Worm (Caenorhabditis elegans) whole organism, L1 larva: ENCODE results near the gene Y69A2AR.31.

Experiments used
- C16A3.4 ChIP-seq: fragments of 150-350 bp; optimal IDR thresholded peaks from 2 replicates; lab custom pipeline; 2014; ENCODE audit warnings: missing biosample characterization, missing genetic modification characterization
- Y116A8C.19 ChIP-seq: sonication (generic microtip); optimal IDR thresholded peaks from 2 replicates; lab custom pipeline; 2016; ENCODE audit warnings: missing compliant biosample characterization, missing genetic modification characterization, borderline replicate concordance
- aly-2 ChIP-seq: fragments of 150-350 bp; optimal IDR thresholded peaks from 2 replicates; lab custom pipeline; 2014; ENCODE audit warnings: missing biosample characterization, missing genetic modification characterization
- ceh-63 ChIP-seq: fragments of 200-800 bp; sonication (Bioruptor generic); optimal IDR thresholded peaks from 2 replicates; lab custom pipeline; 2018; ENCODE audit warnings: mild to moderate bottlenecking, missing genetic modification characterization, missing compliant biosample characterization
- ceh-82 ChIP-seq, 3 experiments: fragments of 150-350 bp in 1 of 3; sonication (generic microtip) in 2 of 3; optimal IDR thresholded peaks; 2 replicates each; lab custom pipeline; 2014 to 2017; ENCODE audit warnings: missing biosample characterization in 3 of 3, missing genetic modification characterization in 3 of 3
- dpl-1 ChIP-seq, 3 experiments: fragments of 150-350 bp in 2 of 3; sonication (generic microtip) in 1 of 3; optimal IDR thresholded peaks; 2 replicates each; lab custom pipeline; 2014 to 2017; ENCODE audit warnings: missing biosample characterization in 3 of 3, missing genetic modification characterization in 3 of 3, missing genetic modification reagents in 3 of 3
- efl-1 ChIP-seq, 4 experiments: fragments of 150-350 bp; optimal IDR thresholded peaks in 3 of 4; peaks in 1 of 4; 1 replicate in 1 of 4; 2 replicates in 3 of 4; lab custom pipeline; 2014; ENCODE audit warnings: missing biosample characterization in 2 of 4, missing genetic modification characterization in 2 of 4, missing genetic modification reagents in 2 of 4
- efl-3 ChIP-seq: fragments of 200-800 bp; sonication (Bioruptor generic); optimal IDR thresholded peaks from 2 replicates; lab custom pipeline; 2018; ENCODE audit warnings: mild to moderate bottlenecking, missing genetic modification characterization, missing compliant biosample characterization
- ets-5 ChIP-seq: fragments of 200-800 bp; sonication (Bioruptor generic); IDR thresholded peaks from 2 replicates; pipeline ENCODE4 v1.3.6; 2022; ENCODE audit warnings: missing genetic modification characterization, missing compliant biosample characterization
- fkh-10 ChIP-seq: sonication (generic microtip); optimal IDR thresholded peaks from 2 replicates; lab custom pipeline; 2017; ENCODE audit warnings: missing biosample characterization, missing genetic modification reagents, missing genetic modification characterization
- grh-1 ChIP-seq: fragments of 200-800 bp; sonication (Bioruptor generic); IDR thresholded peaks from 2 replicates; pipeline ENCODE4 v1.3.6; 2022; ENCODE audit warnings: missing genetic modification reagents, missing genetic modification characterization, missing compliant biosample characterization
- hlh-17 ChIP-seq: fragments of 200-800 bp; sonication (Bioruptor generic); optimal IDR thresholded peaks from 2 replicates; lab custom pipeline; 2018; ENCODE audit warnings: missing genetic modification characterization, mild to moderate bottlenecking, missing compliant biosample characterization, moderate library complexity, borderline replicate concordance
- irx-1 ChIP-seq: sonication (generic microtip); optimal IDR thresholded peaks from 2 replicates; lab custom pipeline; 2016; ENCODE audit warnings: missing genetic modification characterization, missing compliant biosample characterization
- isw-1 ChIP-seq: fragments of 200-800 bp; sonication (Bioruptor generic); IDR thresholded peaks from 2 replicates; pipeline ENCODE4 v1.3.6; 2022; ENCODE audit warnings: missing genetic modification characterization, missing compliant biosample characterization
- lin-13 ChIP-seq: fragments of 150-350 bp; optimal IDR thresholded peaks from 2 replicates; lab custom pipeline; 2014; ENCODE audit warnings: missing biosample characterization, missing genetic modification reagents, missing genetic modification characterization
- lin-14 ChIP-seq: fragments of 200-800 bp; sonication (Bioruptor generic); optimal IDR thresholded peaks from 2 replicates; lab custom pipeline; 2018; ENCODE audit warnings: mild to moderate bottlenecking, missing genetic modification characterization, moderate library complexity, missing compliant biosample characterization
- lin-15B ChIP-seq: fragments of 150-350 bp; sonication (generic microtip); optimal IDR thresholded peaks from 3 replicates; lab custom pipeline; 2014; ENCODE audit warnings: missing biosample characterization, missing genetic modification characterization
- lin-35 ChIP-seq, 2 experiments: fragments of 150-350 bp; optimal IDR thresholded peaks; 2 replicates each; lab custom pipeline; 2014; ENCODE audit warnings: missing biosample characterization in 2 of 2, missing genetic modification characterization in 2 of 2, missing genetic modification reagents in 2 of 2
- nhr-11 ChIP-seq: fragments of 150-350 bp; optimal IDR thresholded peaks from 2 replicates; lab custom pipeline; 2014; ENCODE audit warnings: missing biosample characterization, missing genetic modification characterization
- nhr-19 ChIP-seq: fragments of 200-800 bp; sonication (Bioruptor generic); conservative IDR thresholded peaks from 2 replicates; pipeline ENCODE4 v1.3.6; 2022; ENCODE audit warnings: missing genetic modification characterization, missing compliant biosample characterization
- nhr-20 ChIP-seq: sonication (generic microtip); optimal IDR thresholded peaks from 2 replicates; lab custom pipeline; 2016; ENCODE audit warnings: mild to moderate bottlenecking, missing genetic modification characterization, missing compliant biosample characterization
- nhr-237 ChIP-seq: fragments of 150-350 bp; optimal IDR thresholded peaks from 2 replicates; lab custom pipeline; 2014; ENCODE audit warnings: missing biosample characterization, missing genetic modification characterization
- nhr-28 ChIP-seq: fragments of 150-350 bp; optimal IDR thresholded peaks from 2 replicates; lab custom pipeline; 2014; ENCODE audit warnings: missing biosample characterization, missing genetic modification characterization
- nhr-47 ChIP-seq: sonication (generic microtip); optimal IDR thresholded peaks from 2 replicates; lab custom pipeline; 2016; ENCODE audit warnings: mild to moderate bottlenecking, missing genetic modification characterization, moderate library complexity, missing compliant biosample characterization
- nhr-71 ChIP-seq: sonication (generic microtip); optimal IDR thresholded peaks from 2 replicates; lab custom pipeline; 2016; ENCODE audit warnings: mild to moderate bottlenecking, missing genetic modification characterization, moderate library complexity, missing compliant biosample characterization
- nhr-85 ChIP-seq: sonication (generic microtip); peaks from one replicate; lab custom pipeline; 2016; ENCODE audit warnings: missing genetic modification characterization, inconsistent platforms, missing compliant biosample characterization
- pag-3 ChIP-seq: sonication (generic microtip); optimal IDR thresholded peaks from 2 replicates; lab custom pipeline; 2017; ENCODE audit warnings: missing genetic modification characterization, mild to moderate bottlenecking, missing compliant biosample characterization, antibody characterized with exemption, borderline replicate concordance; ENCODE audit not compliant: insufficient read depth
- rnt-1 ChIP-seq: sonication (generic microtip); optimal IDR thresholded peaks from 2 replicates; lab custom pipeline; 2016; ENCODE audit warnings: mild to moderate bottlenecking, missing genetic modification characterization, moderate library complexity, missing compliant biosample characterization
- snpc-4 ChIP-seq: fragments of 150-350 bp; optimal IDR thresholded peaks from 2 replicates; lab custom pipeline; 2014; ENCODE audit warnings: missing biosample characterization, missing genetic modification characterization
- snu-23 ChIP-seq: sonication (generic microtip); optimal IDR thresholded peaks from 2 replicates; lab custom pipeline; 2016; ENCODE audit warnings: missing genetic modification characterization, missing compliant biosample characterization
- sox-4 ChIP-seq: sonication (generic microtip); optimal IDR thresholded peaks from 2 replicates; lab custom pipeline; 2016; ENCODE audit warnings: missing genetic modification characterization, missing compliant biosample characterization
- swsn-7 ChIP-seq: sonication (generic microtip); optimal IDR thresholded peaks from 2 replicates; lab custom pipeline; 2016; ENCODE audit warnings: missing genetic modification characterization, missing compliant biosample characterization
- unc-62 ChIP-seq: fragments of 150-350 bp; optimal IDR thresholded peaks from 2 replicates; lab custom pipeline; 2014; ENCODE audit warnings: missing biosample characterization, missing genetic modification reagents, missing genetic modification characterization
- vab-15 ChIP-seq: sonication (generic microtip); optimal IDR thresholded peaks from 2 replicates; lab custom pipeline; 2017; ENCODE audit warnings: missing genotype, mild to moderate bottlenecking, missing genetic modification characterization, missing compliant biosample characterization
- xbp-1 ChIP-seq: sonication (generic microtip); optimal IDR thresholded peaks from 2 replicates; lab custom pipeline; 2016; ENCODE audit warnings: missing genetic modification characterization, missing compliant biosample characterization
- zag-1 ChIP-seq: fragments of 150-350 bp; optimal IDR thresholded peaks from 2 replicates; lab custom pipeline; 2014; ENCODE audit warnings: missing biosample characterization, missing genetic modification characterization
- zip-4 ChIP-seq: fragments of 200-800 bp; sonication (Bioruptor generic); optimal IDR thresholded peaks from 2 replicates; lab custom pipeline; 2018; ENCODE audit warnings: mild to moderate bottlenecking, missing genetic modification characterization, moderate library complexity, missing compliant biosample characterization

Y69A2AR.31 gene

DNA sequence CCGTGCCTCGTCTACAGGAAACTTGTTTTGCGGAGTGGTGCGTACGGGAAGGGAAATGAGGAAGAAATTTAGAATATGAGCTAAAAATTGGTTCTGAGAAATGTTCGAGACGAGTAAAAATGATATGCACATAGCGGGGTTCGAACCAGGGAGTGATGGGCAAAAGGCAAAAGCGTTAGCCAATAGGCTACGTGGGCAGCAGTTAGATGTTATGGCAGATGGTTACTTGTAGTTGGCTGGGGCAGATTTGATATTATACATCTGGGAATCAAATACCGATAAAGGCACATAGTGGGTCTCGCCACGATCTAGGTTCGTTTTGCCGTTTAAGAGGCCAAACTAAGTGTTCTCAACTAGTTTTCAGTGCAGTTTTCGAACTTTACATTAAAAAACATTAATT is 6.5 kb downstream of the Y69A2AR.31 start:
- TF ChIP-seq xbp-1 (tag; lab: Kevin White, UChicago): no peak
- TF ChIP-seq ceh-82 (tag; optimal IDR thresholded peaks at IDR 0.05; lab: Kevin White, UChicago): no peak
- TF ChIP-seq rnt-1 (tag; lab: Kevin White, UChicago): peak; percentile 12
- no peak for TF ChIP-seq nhr-11 (tag; lab: Kevin White, UChicago)
- no peak for TF ChIP-seq aly-2
- TF ChIP-seq sox-4 (tag; lab: Kevin White, UChicago): no peak
- TF ChIP-seq nhr-85 (tag; lab: Kevin White, UChicago): no peak
- no peak for TF ChIP-seq ets-5 (GFP tag; lab: Robert Waterston, UW)
- TF ChIP-seq irx-1: no peak
- TF ChIP-seq zag-1 (tag; lab: Kevin White, UChicago): no peak
- no peak for TF ChIP-seq isw-1
- TF ChIP-seq efl-1 (optimal IDR thresholded peaks at IDR 0.05; lab: Kevin White, UChicago): peak in 1 of 2 experiments; percentile 15
- TF ChIP-seq efl-1 (GFP tag; optimal IDR thresholded peaks at IDR 0.05 in 1 of 2; lab: Kevin White, UChicago): no peak
- TF ChIP-seq nhr-28 (tag; lab: Kevin White, UChicago): no peak
- TF ChIP-seq snu-23 (GFP tag; lab: Kevin White, UChicago): peak; percentile 11

DNA sequence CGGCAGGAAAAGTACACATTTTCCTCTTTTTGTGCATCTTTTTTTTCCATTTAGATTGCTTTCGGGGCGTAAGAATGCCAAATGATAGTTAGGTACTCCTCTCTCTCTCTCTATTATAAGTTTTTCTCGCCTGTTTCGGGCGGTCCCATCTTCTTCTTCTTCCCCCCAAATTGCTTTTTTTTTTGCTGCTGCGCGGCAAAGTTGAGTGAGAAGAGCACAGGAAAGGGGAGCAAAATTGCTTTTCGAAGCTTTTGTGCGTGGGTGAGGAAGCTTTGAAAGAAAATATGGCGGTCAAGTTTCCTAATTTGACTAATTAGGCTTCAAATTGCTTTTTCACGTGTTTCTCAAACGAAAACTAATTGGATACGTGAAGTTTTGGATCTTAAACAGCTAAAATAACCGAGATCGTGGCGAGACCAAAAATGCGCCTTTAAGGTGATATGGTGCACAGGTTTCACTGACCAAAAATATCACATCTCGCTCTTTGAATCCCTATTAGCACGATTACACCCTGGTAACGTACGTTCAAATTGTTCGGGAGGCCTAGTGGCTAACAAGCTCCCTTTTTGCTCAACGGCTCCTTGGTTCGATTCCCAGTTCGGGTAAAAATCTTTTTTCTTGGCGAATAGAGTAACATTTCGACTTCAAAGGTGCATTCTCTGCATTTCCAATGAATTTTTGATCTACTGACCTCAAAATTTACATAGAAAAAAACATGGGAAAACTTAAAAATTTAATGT is 7.2 kb downstream of the Y69A2AR.31 start:
- no peak for TF ChIP-seq grh-1 (GFP tag; lab: Robert Waterston, UW)
- no peak for TF ChIP-seq pag-3
- TF ChIP-seq lin-13 (GFP tag; lab: Kevin White, UChicago): no peak
- no peak for TF ChIP-seq nhr-19 (GFP tag; lab: Robert Waterston, UW)
- no peak for TF ChIP-seq Y116A8C.19
- no peak for TF ChIP-seq unc-62 (GFP tag; lab: Kevin White, UChicago)
- no peak for TF ChIP-seq swsn-7 (tag; lab: Kevin White, UChicago)
- TF ChIP-seq lin-35 (GFP tag; optimal IDR thresholded peaks at IDR 0.05; lab: Kevin White, UChicago): no peak
- TF ChIP-seq C16A3.4 (tag; lab: Kevin White, UChicago): no peak
- TF ChIP-seq ceh-63 (GFP tag; lab: Kevin White, UChicago): peak; percentile 74
- no peak for TF ChIP-seq nhr-47 (tag; lab: Kevin White, UChicago)
- no peak for TF ChIP-seq hlh-17
- peak; percentile 6 for TF ChIP-seq nhr-71 (tag; lab: Kevin White, UChicago)
- no peak for TF ChIP-seq nhr-20 (tag; lab: Kevin White, UChicago)
- TF ChIP-seq dpl-1 (GFP tag; optimal IDR thresholded peaks at IDR 0.05; lab: Kevin White, UChicago): peak in 1 of 3 experiments; percentile 22
- TF ChIP-seq zip-4: no peak
- no peak for TF ChIP-seq lin-15B (tag; lab: Kevin White, UChicago)
- no peak for TF ChIP-seq nhr-28 (tag; lab: Kevin White, UChicago)
- TF ChIP-seq lin-14 (GFP tag; lab: Kevin White, UChicago): peak; percentile 75
- no peak for TF ChIP-seq sox-4 (tag; lab: Kevin White, UChicago)
- no peak for TF ChIP-seq nhr-237 (tag; lab: Kevin White, UChicago)
- TF ChIP-seq snpc-4 (tag; lab: Kevin White, UChicago): no peak
- TF ChIP-seq ceh-82 (tag; optimal IDR thresholded peaks at IDR 0.05; lab: Kevin White, UChicago): no peak
- no peak for TF ChIP-seq vab-15
- TF ChIP-seq fkh-10 (GFP tag; lab: Kevin White, UChicago): no peak
- no peak for TF ChIP-seq efl-3 (GFP tag; lab: Kevin White, UChicago)
- TF ChIP-seq nhr-11 (tag; lab: Kevin White, UChicago): no peak
- TF ChIP-seq snu-23 (GFP tag; lab: Kevin White, UChicago): no peak
- TF ChIP-seq, all 84 proteins: peak for 4

- TF ChIP-seq lin-13 (GFP tag; lab: Kevin White, UChicago): no peak
- peak; percentile 17 for TF ChIP-seq snpc-4 (tag; lab: Kevin White, UChicago)
Observed at ce11 chrIV:2654965-2655364, 8.8 kb downstream of the Y69A2AR.31 start.
